Fruit fly (Drosophila melanogaster): ENCODE measurements around the gene tos.

The tos gene

dm6 chr2L:18689376-18689775 is 7.5 kb upstream of the tos start, which contains the start of gene CG10336 (continued):
- TF ChIP-seq CG4424 (GFP tag; optimal IDR thresholded peaks at IDR 0.05) (no peak), CG6175 (GFP tag; IDR thresholded peaks at IDR 0.05) (no peak), sug (tag; optimal IDR thresholded peaks at IDR 0.05) (peak; percentile 34), zfh2 (GFP tag; optimal IDR thresholded peaks at IDR 0.05) (no peak), B-H2 (GFP tag; optimal IDR thresholded peaks at IDR 0.05) (no peak), Kr (GFP tag; optimal IDR thresholded peaks at IDR 0.05) (no peak), Dfd (GFP tag; optimal IDR thresholded peaks at IDR 0.05) (no peak), bbx (GFP tag; IDR thresholded peaks at IDR 0.05; ENCODE audit: partially characterized antibody) (peak; percentile 42; the same call in 1 of the 2 replicates), Lhr (GFP tag; optimal IDR thresholded peaks at IDR 0.05) (peak; percentile 9), cg (GFP tag; optimal IDR thresholded peaks at IDR 0.05) (no peak), phol (tag; optimal IDR thresholded peaks at IDR 0.05) (peak; percentile 50), CG6813 (GFP tag; optimal IDR thresholded peaks at IDR 0.05) (no peak), CG31224 (GFP tag; IDR thresholded peaks at IDR 0.05) (no peak), Elba2 (GFP tag; optimal IDR thresholded peaks at IDR 0.05) (no peak), CG15514 (GFP tag; optimal IDR thresholded peaks at IDR 0.05) (peak; percentile 55), Hr39 (optimal IDR thresholded peaks at IDR 0.05) (no peak), Drgx (GFP tag; IDR thresholded peaks at IDR 0.05) (no peak), CG11247 (GFP tag; IDR thresholded peaks at IDR 0.05) (no peak), fru (optimal IDR thresholded peaks at IDR 0.05) (no peak), otp (GFP tag; IDR thresholded peaks at IDR 0.05) (no peak), CG3726 (GFP tag; IDR thresholded peaks at IDR 0.05) (no peak), CG11696 (GFP tag; IDR thresholded peaks at IDR 0.05) (no peak), gcm2 (GFP tag; optimal IDR thresholded peaks at IDR 0.05) (no peak), CG13424 (tag; optimal IDR thresholded peaks at IDR 0.05) (no peak), NC2β (GFP tag; optimal IDR thresholded peaks at IDR 0.05) (no peak), CG14710 (tag; optimal IDR thresholded peaks at IDR 0.05) (peak; percentile 21), Mrtf (GFP tag; IDR thresholded peaks at IDR 0.05) (no peak), BEAF-32 (GFP tag; optimal IDR thresholded peaks at IDR 0.05) (peak; percentile 16), Nf-YB (GFP tag; optimal IDR thresholded peaks at IDR 0.05) (peak; percentile 2), fd96Cb (tag; optimal IDR thresholded peaks at IDR 0.05) (no peak), zen2 (GFP tag; IDR thresholded peaks at IDR 0.05; ENCODE audit: partially characterized antibody) (peak; percentile 57; the same call in 1 of the 3 replicates), sim (GFP tag; IDR thresholded peaks at IDR 0.05) (no peak), CG9797 (GFP tag; optimal IDR thresholded peaks at IDR 0.05) (no peak), Mes4 (GFP tag; optimal IDR thresholded peaks at IDR 0.05) (no peak), Myb (GFP tag; optimal IDR thresholded peaks at IDR 0.05) (no peak), CG12391 (tag; optimal IDR thresholded peaks at IDR 0.05) (no peak), jing (GFP tag; optimal IDR thresholded peaks at IDR 0.05) (no peak), dan (GFP tag; IDR thresholded peaks at IDR 0.05) (no peak), Nf-YC (tag; optimal IDR thresholded peaks at IDR 0.05) (no peak), corto (GFP tag; optimal IDR thresholded peaks at IDR 0.05) (no peak), CG10979 (tag; optimal IDR thresholded peaks at IDR 0.05) (no peak), cas (GFP tag; IDR thresholded peaks at IDR 0.05) (no peak), nerfin-1 (tag; optimal IDR thresholded peaks at IDR 0.05) (no peak), Atf3 (GFP tag; optimal IDR thresholded peaks at IDR 0.05) (no peak), CG8388 (GFP tag; optimal IDR thresholded peaks at IDR 0.05) (no peak), nom (GFP tag; optimal IDR thresholded peaks at IDR 0.05) (no peak), HLH3B (GFP tag; IDR thresholded peaks at IDR 0.05) (no peak), CG2875 (GFP tag; optimal IDR thresholded peaks at IDR 0.05) (no peak), lilli (GFP tag; optimal IDR thresholded peaks at IDR 0.05) (no peak), CG6683 (GFP tag; optimal IDR thresholded peaks at IDR 0.05) (no peak), CG3847 (GFP tag; IDR thresholded peaks at IDR 0.05) (no peak), CG4707 (GFP tag; optimal IDR thresholded peaks at IDR 0.05) (no peak)

All from whole organism, embryonic.